Worm (Caenorhabditis elegans) whole organism, young adult: ENCODE results near the gene plk-1.
A peak's percentile ranks its signal among the peaks of the same experiment; 100 is the strongest.

Experiments
- B0035.1 ChIP-seq: sonication (generic microtip); optimal IDR thresholded peaks from 2 replicates; lab custom pipeline; 2016; ENCODE audit warnings: missing genetic modification characterization, mild to moderate bottlenecking, missing compliant biosample characterization, missing genotype, missing genetic modification reagents
- F22D6.2 ChIP-seq: sonication (generic microtip); optimal IDR thresholded peaks from 2 replicates; lab custom pipeline; 2016; ENCODE audit warnings: mild to moderate bottlenecking, missing genetic modification characterization, missing compliant biosample characterization
- F49E8.2 ChIP-seq: sonication (generic microtip); optimal IDR thresholded peaks from 3 replicates; lab custom pipeline; 2017; ENCODE audit warnings: missing genetic modification characterization, mild to moderate bottlenecking, missing compliant biosample characterization, antibody characterized with exemption, moderate library complexity; ENCODE audit not compliant: insufficient read depth
- F55B11.4 ChIP-seq: sonication (generic microtip); optimal IDR thresholded peaks from 2 replicates; lab custom pipeline; 2016; ENCODE audit warnings: missing compliant biosample characterization, missing genetic modification characterization, borderline replicate concordance; ENCODE audit not compliant: insufficient read depth
- K11D2.4 ChIP-seq: fragments of 200-800 bp; sonication (Bioruptor generic); IDR thresholded peaks from 2 replicates; pipeline ENCODE4 v1.3.6; 2022; ENCODE audit warnings: missing genetic modification reagents, missing genetic modification characterization, missing compliant biosample characterization
- Y53F4B.3 ChIP-seq: fragments of 200-800 bp; sonication (Bioruptor generic); IDR thresholded peaks from 2 replicates; pipeline ENCODE4 v1.3.6; 2022; ENCODE audit warnings: missing genetic modification reagents, missing genetic modification characterization, missing compliant biosample characterization
- Y95B8A.8 ChIP-seq: fragments of 200-800 bp; sonication (Bioruptor generic); IDR thresholded peaks from 2 replicates; pipeline ENCODE4 v1.3.6; 2022; ENCODE audit warnings: missing genetic modification reagents, missing genetic modification characterization, missing compliant biosample characterization
- ama-1 ChIP-seq, 3 experiments: fragments of 150-350 bp in 1 of 3; sonication (generic microtip) in 2 of 3; optimal IDR thresholded peaks; 2 replicates each; lab custom pipeline; 2014 to 2018; ENCODE audit warnings: missing biosample characterization in 2 of 3, missing genetic modification characterization in 2 of 3, missing genetic modification reagents in 2 of 3
- aptf-3 ChIP-seq: fragments of 200-800 bp; sonication (Bioruptor generic); IDR thresholded peaks from 2 replicates; pipeline ENCODE4 v1.3.6; 2022; ENCODE audit warnings: missing genetic modification characterization, missing compliant biosample characterization
- cebp-1 ChIP-seq, 2 experiments: fragments of 200-800 bp in 1 of 2; sonication (Bioruptor generic) in 1 of 2; sonication (generic microtip) in 1 of 2; IDR thresholded peaks in 1 of 2; optimal IDR thresholded peaks in 1 of 2; 2 replicates each; pipeline versions ENCODE4 v1.3.6 to Lab custom; 2017 to 2022; ENCODE audit warnings: missing compliant biosample characterization in 2 of 2, missing genetic modification characterization in 2 of 2, mild to moderate bottlenecking in 1 of 2, missing genetic modification reagents in 1 of 2, moderate library complexity in 1 of 2
- ceh-100 ChIP-seq: fragments of 200-800 bp; sonication (Bioruptor generic); IDR thresholded peaks from 2 replicates; pipeline ENCODE4 v1.3.6; 2022; ENCODE audit warnings: missing genetic modification reagents, missing genetic modification characterization, missing compliant biosample characterization
- ceh-91 ChIP-seq: fragments of 200-800 bp; sonication (Bioruptor generic); IDR thresholded peaks from 2 replicates; pipeline ENCODE4 v1.3.6; 2022; ENCODE audit warnings: missing genetic modification reagents, missing genetic modification characterization, missing compliant biosample characterization
- chd-7 ChIP-seq: sonication (generic microtip); optimal IDR thresholded peaks from 2 replicates; lab custom pipeline; 2016; ENCODE audit warnings: mild to moderate bottlenecking, missing genetic modification characterization, moderate library complexity, missing compliant biosample characterization
- die-1 ChIP-seq: sonication (generic microtip); optimal IDR thresholded peaks from 2 replicates; lab custom pipeline; 2016; ENCODE audit warnings: missing genotype, mild to moderate bottlenecking, missing genetic modification characterization, missing compliant biosample characterization
- dpff-1 ChIP-seq: sonication (generic microtip); optimal IDR thresholded peaks from 2 replicates; lab custom pipeline; 2017; ENCODE audit warnings: mild to moderate bottlenecking, missing genetic modification characterization, missing compliant biosample characterization
- dpl-1 ChIP-seq: fragments of 150-350 bp; optimal IDR thresholded peaks from 2 replicates; lab custom pipeline; 2014; ENCODE audit warnings: missing biosample characterization, missing genetic modification reagents, missing genetic modification characterization
- ekl-4 ChIP-seq: fragments of 200-800 bp; sonication (Bioruptor generic); IDR thresholded peaks from 2 replicates; pipeline ENCODE4 v1.3.6; 2022; ENCODE audit warnings: missing genetic modification reagents, missing genetic modification characterization, missing compliant biosample characterization
- hlh-12 ChIP-seq: sonication (generic microtip); optimal IDR thresholded peaks from 2 replicates; lab custom pipeline; 2016; ENCODE audit warnings: missing genetic modification characterization, missing compliant biosample characterization
- hrde-1 ChIP-seq: sonication (generic microtip); optimal IDR thresholded peaks from 2 replicates; lab custom pipeline; 2016; ENCODE audit warnings: missing genetic modification characterization, mild to moderate bottlenecking, missing compliant biosample characterization, moderate library complexity, missing genotype, missing genetic modification reagents, borderline replicate concordance
- lin-26 ChIP-seq: fragments of 200-800 bp; sonication (Bioruptor generic); IDR thresholded peaks from 2 replicates; pipeline ENCODE4 v1.3.6; 2022; ENCODE audit warnings: missing genetic modification reagents, missing genetic modification characterization, missing compliant biosample characterization
- lin-40 ChIP-seq: sonication (generic microtip); optimal IDR thresholded peaks from 2 replicates; lab custom pipeline; 2016; ENCODE audit warnings: missing genetic modification characterization, mild to moderate bottlenecking, missing compliant biosample characterization, missing genotype, missing genetic modification reagents
- madf-6 ChIP-seq: fragments of 200-800 bp; sonication (Bioruptor generic); IDR thresholded peaks from 2 replicates; pipeline ENCODE4 v1.3.6; 2022; ENCODE audit warnings: missing genetic modification reagents, missing genetic modification characterization, missing compliant biosample characterization
- madf-8 ChIP-seq: fragments of 200-800 bp; sonication (Bioruptor generic); conservative IDR thresholded peaks from 2 replicates; pipeline ENCODE4 v1.3.6; 2022; ENCODE audit warnings: missing genetic modification reagents, missing genetic modification characterization, missing compliant biosample characterization
- mcd-1 ChIP-seq: fragments of 200-800 bp; sonication (Bioruptor generic); IDR thresholded peaks from 2 replicates; pipeline ENCODE4 v1.3.6; 2022; ENCODE audit warnings: missing genetic modification reagents, missing genetic modification characterization, missing compliant biosample characterization
- mes-4 ChIP-seq: sonication (generic microtip); optimal IDR thresholded peaks from 2 replicates; lab custom pipeline; 2016; ENCODE audit warnings: missing genotype, missing genetic modification characterization, missing compliant biosample characterization
- mxl-1 ChIP-seq: sonication (generic microtip); optimal IDR thresholded peaks from 2 replicates; lab custom pipeline; 2016; ENCODE audit warnings: missing genetic modification characterization, missing compliant biosample characterization
- nfya-1 ChIP-seq: sonication (generic microtip); optimal IDR thresholded peaks from 2 replicates; lab custom pipeline; 2017; ENCODE audit warnings: antibody characterized with exemption, missing compliant biosample characterization, missing genetic modification characterization, borderline replicate concordance; ENCODE audit not compliant: insufficient read depth
- nfya-2 ChIP-seq: fragments of 200-800 bp; sonication (Bioruptor generic); IDR thresholded peaks from 2 replicates; pipeline ENCODE4 v1.3.6; 2022; ENCODE audit warnings: missing genetic modification reagents, missing genetic modification characterization, missing compliant biosample characterization
- nhr-120 ChIP-seq: fragments of 200-800 bp; sonication (Bioruptor generic); IDR thresholded peaks from 2 replicates; pipeline ENCODE4 v1.3.6; 2022; ENCODE audit warnings: missing genetic modification characterization, missing compliant biosample characterization
- nhr-179 ChIP-seq: sonication (generic microtip); optimal IDR thresholded peaks from 2 replicates; lab custom pipeline; 2016; ENCODE audit warnings: mild to moderate bottlenecking, missing genetic modification characterization, missing compliant biosample characterization
- nhr-80 ChIP-seq: sonication (generic microtip); optimal IDR thresholded peaks from 2 replicates; lab custom pipeline; 2016; ENCODE audit warnings: missing genetic modification characterization, missing compliant biosample characterization
- nhr-90 ChIP-seq: sonication (generic microtip); optimal IDR thresholded peaks from 2 replicates; lab custom pipeline; 2016; ENCODE audit warnings: missing genotype, mild to moderate bottlenecking, missing genetic modification characterization, missing compliant biosample characterization
- pbrm-1 ChIP-seq: fragments of 200-800 bp; sonication (Bioruptor generic); IDR thresholded peaks from 2 replicates; pipeline ENCODE4 v1.3.6; 2022; ENCODE audit warnings: missing genetic modification reagents, missing genetic modification characterization, missing compliant biosample characterization
- snpc-3.4 ChIP-seq: sonication (generic microtip); optimal IDR thresholded peaks from 2 replicates; lab custom pipeline; 2017; ENCODE audit warnings: missing genetic modification characterization, mild to moderate bottlenecking, missing compliant biosample characterization, antibody characterized with exemption, moderate library complexity, missing genotype, missing genetic modification reagents
- snpc-4 ChIP-seq, 5 experiments: fragments of 150-350 bp in 1 of 5; sonication (generic microtip) in 4 of 5; optimal IDR thresholded peaks; 2 replicates each; lab custom pipeline; 2014 to 2018; ENCODE audit warnings: missing genetic modification characterization in 5 of 5, missing biosample characterization in 3 of 5, antibody characterized with exemption in 2 of 5, mild to moderate bottlenecking in 2 of 5, missing compliant biosample characterization in 2 of 5, missing genotype in 2 of 5, moderate library complexity in 2 of 5, missing genetic modification reagents in 1 of 5
- somi-1 ChIP-seq: fragments of 200-800 bp; sonication (Bioruptor generic); optimal IDR thresholded peaks from 2 replicates; lab custom pipeline; 2018; ENCODE audit warnings: mild to moderate bottlenecking, missing genetic modification characterization, missing compliant biosample characterization
- tbx-9 ChIP-seq: sonication (generic microtip); optimal IDR thresholded peaks from 2 replicates; lab custom pipeline; 2016; ENCODE audit warnings: borderline replicate concordance, missing genetic modification characterization, inconsistent platforms, missing compliant biosample characterization
- ztf-28 ChIP-seq: fragments of 200-800 bp; sonication (Bioruptor generic); IDR thresholded peaks from 2 replicates; pipeline ENCODE4 v1.3.6; 2022; ENCODE audit warnings: missing genetic modification reagents, missing genetic modification characterization, missing compliant biosample characterization
- ztf-6 ChIP-seq: fragments of 200-800 bp; sonication (Bioruptor generic); IDR thresholded peaks from 2 replicates; pipeline ENCODE4 v1.3.6; 2022; ENCODE audit warnings: missing genetic modification reagents, missing genetic modification characterization, missing compliant biosample characterization

Gene plk-1

DNA sequence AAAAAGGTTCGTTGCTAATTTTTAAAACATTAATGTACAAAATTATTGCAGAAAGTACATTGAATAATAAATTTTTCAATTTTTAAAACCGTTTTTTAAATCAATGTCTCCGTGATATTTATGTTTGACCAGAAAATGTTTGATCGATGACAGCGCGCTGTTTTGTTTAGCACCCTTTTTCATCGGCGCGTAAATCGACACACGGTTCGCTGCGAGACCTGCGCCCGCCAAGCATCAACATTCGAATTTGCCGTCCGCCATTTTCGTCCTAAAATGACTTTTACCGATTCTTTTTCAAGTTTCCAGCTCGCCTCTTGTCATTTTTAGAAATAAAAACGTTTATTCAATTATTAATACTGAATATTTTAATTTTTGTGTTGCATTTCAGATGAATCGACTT lies at the start of gene plk-1 (continued):
- TF ChIP-seq mcd-1 (GFP tag; lab: Robert Waterston, UW) (peak; percentile 54), ceh-91 (GFP tag; lab: Robert Waterston, UW) (peak; percentile 94), dpl-1 (GFP tag; lab: Kevin White, UChicago) (peak; percentile 94), lin-40 (tag; lab: Kevin White, UChicago) (no peak), ceh-100 (GFP tag; lab: Robert Waterston, UW) (no peak), cebp-1 (GFP tag; IDR thresholded peaks at IDR 0.05; lab: Robert Waterston, UW) (no peak), cebp-1 (tag; optimal IDR thresholded peaks at IDR 0.05; lab: Kevin White, UChicago) (no peak), ama-1 (optimal IDR thresholded peaks at IDR 0.05; lab: Kevin White, UChicago) (no peak), ama-1 (GFP tag; optimal IDR thresholded peaks at IDR 0.05; lab: Kevin White, UChicago) (no peak), nhr-120 (GFP tag; lab: Robert Waterston, UW) (no peak), dpff-1 (tag; lab: Kevin White, UChicago) (no peak), Y95B8A.8 (peak; percentile 55; the same call in 1 of the 2 replicates), hrde-1 (tag; lab: Kevin White, UChicago) (no peak), K11D2.4 (GFP tag; lab: Robert Waterston, UW) (no peak), somi-1 (GFP tag; lab: Kevin White, UChicago) (no peak), die-1 (tag; lab: Kevin White, UChicago) (no peak), lin-26 (GFP tag; lab: Robert Waterston, UW) (no peak), chd-7 (tag; lab: Kevin White, UChicago) (no peak), ekl-4 (GFP tag; lab: Robert Waterston, UW) (no peak; the same call in none of the 2 replicates), nhr-90 (tag; lab: Kevin White, UChicago) (no peak), F22D6.2 (tag; lab: Kevin White, UChicago) (no peak), ztf-6 (no peak), hlh-12 (tag; lab: Kevin White, UChicago) (no peak), nfya-1 (tag; lab: Kevin White, UChicago) (no peak), ztf-28 (GFP tag; lab: Robert Waterston, UW) (no peak), B0035.1 (tag; lab: Kevin White, UChicago) (no peak), F55B11.4 (tag; lab: Kevin White, UChicago) (no peak), Y53F4B.3 (no peak), madf-6 (peak; percentile 97)

ce11 chrIII:8051838-8052237 lies 49.3 kb upstream of the plk-1 start:
- TF ChIP-seq nfya-2 (GFP tag; lab: Robert Waterston, UW) (no peak), snpc-4 (GFP tag; optimal IDR thresholded peaks at IDR 0.05; lab: Kevin White, UChicago) (no peak), snpc-4 (tag; optimal IDR thresholded peaks at IDR 0.05; lab: Kevin White, UChicago) (no peak), mcd-1 (GFP tag; lab: Robert Waterston, UW) (no peak), hrde-1 (tag; lab: Kevin White, UChicago) (no peak), nhr-80 (tag; lab: Kevin White, UChicago) (no peak), pbrm-1 (no peak), aptf-3 (no peak), tbx-9 (tag; lab: Kevin White, UChicago) (no peak), mes-4 (tag; lab: Kevin White, UChicago) (no peak), nfya-1 (tag; lab: Kevin White, UChicago) (no peak), mxl-1 (tag; lab: Kevin White, UChicago) (no peak), B0035.1 (tag; lab: Kevin White, UChicago) (no peak), F49E8.2 (tag; lab: Kevin White, UChicago) (no peak), snpc-3.4 (tag; lab: Kevin White, UChicago) (no peak), madf-8 (GFP tag; lab: Robert Waterston, UW) (no peak), nhr-179 (tag; lab: Kevin White, UChicago) (no peak), ztf-6 (no peak)
